Fruit fly (Drosophila melanogaster) whole organism, embryonic: ENCODE results near the gene Gdh.

Source experiments
- CG10274 ChIP-seq: fragments of 200-800 bp; sonication (Bioruptor generic); optimal IDR thresholded peaks from 3 replicates; lab custom pipeline; 2017; ENCODE audit warnings: missing biosample characterization, mild to moderate bottlenecking, missing genetic modification characterization
- CG13296 ChIP-seq: fragments of 200-800 bp; sonication (Bioruptor generic); optimal IDR thresholded peaks from 3 replicates; lab custom pipeline; 2018; ENCODE audit warnings: missing biosample characterization, mild to moderate bottlenecking, missing genetic modification characterization
- CG8388 ChIP-seq: fragments of 200-800 bp; sonication (Bioruptor generic); optimal IDR thresholded peaks from 2 replicates; lab custom pipeline; 2019; ENCODE audit warnings: missing biosample characterization, mild to moderate bottlenecking, missing genetic modification characterization, moderate library complexity
- NC2β ChIP-seq: fragments of 200-800 bp; sonication (Bioruptor generic); optimal IDR thresholded peaks from 2 replicates; lab custom pipeline; 2016; ENCODE audit warnings: missing biosample characterization, missing genetic modification characterization
- Taf1 ChIP-seq: fragments of 200-800 bp; sonication (Bioruptor generic); IDR thresholded peaks from 2 replicates; pipeline ENCODE4 v1.3.6; 2022; ENCODE audit warnings: missing biosample characterization, missing genetic modification characterization
- ken ChIP-seq: fragments of 200-800 bp; sonication (Bioruptor generic); IDR thresholded peaks from 3 replicates; pipeline ENCODE4 v1.3.6; 2022; ENCODE audit warnings: missing biosample characterization, missing genetic modification characterization

dm6 chr3R:23960865-23961264 is 18.0 kb upstream of the Gdh start:
- TF ChIP-seq CG10274 (no peak), Taf1 (GFP tag; lab: Robert Waterston, UW) (no peak), ken (GFP tag; lab: Robert Waterston, UW) (no peak), CG13296 (GFP tag; lab: Kevin White, UChicago) (no peak), NC2β (no peak), CG8388 (GFP tag; lab: Kevin White, UChicago) (no peak)
